Fruit fly (Drosophila melanogaster): Measurements from ENCODE around the gene mth.

- no peak for TF ChIP-seq psq (optimal IDR thresholded peaks at IDR 0.05)
- no peak for TF ChIP-seq Myc (optimal IDR thresholded peaks at IDR 0.05)
- no peak for TF ChIP-seq h (optimal IDR thresholded peaks at IDR 0.05)
- TF ChIP-seq insv (optimal IDR thresholded peaks at IDR 0.05): no peak
- no peak for TF ChIP-seq Sin3A (optimal IDR thresholded peaks at IDR 0.05)
These were observed 24.5 kb upstream of the mth start for dm6 chr3L:371228-371627.

Data from Kc167 (cell line).